Worm (Caenorhabditis elegans): ENCODE results near the gene srt-23.

ce11 chrIV:772931-773330 lies 16.4 kb downstream of the srt-23 start, which contains the start of gene mrpl-2:
- TF ChIP-seq ama-1 (optimal IDR thresholded peaks at IDR 0.05) (no peak), hnd-1 (tag; optimal IDR thresholded peaks at IDR 0.05) (no peak), ceh-36 (tag; optimal IDR thresholded peaks at IDR 0.05) (no peak), scrt-1 (GFP tag; IDR thresholded peaks at IDR 0.05) (no peak), tbx-11 (GFP tag; IDR thresholded peaks at IDR 0.05) (no peak), ets-7 (tag; optimal IDR thresholded peaks at IDR 0.05) (no peak)

All from whole organism, early embryonic.